Fruit fly (Drosophila melanogaster): ENCODE measurements around the gene Smu1.

The Smu1 gene

DNA sequence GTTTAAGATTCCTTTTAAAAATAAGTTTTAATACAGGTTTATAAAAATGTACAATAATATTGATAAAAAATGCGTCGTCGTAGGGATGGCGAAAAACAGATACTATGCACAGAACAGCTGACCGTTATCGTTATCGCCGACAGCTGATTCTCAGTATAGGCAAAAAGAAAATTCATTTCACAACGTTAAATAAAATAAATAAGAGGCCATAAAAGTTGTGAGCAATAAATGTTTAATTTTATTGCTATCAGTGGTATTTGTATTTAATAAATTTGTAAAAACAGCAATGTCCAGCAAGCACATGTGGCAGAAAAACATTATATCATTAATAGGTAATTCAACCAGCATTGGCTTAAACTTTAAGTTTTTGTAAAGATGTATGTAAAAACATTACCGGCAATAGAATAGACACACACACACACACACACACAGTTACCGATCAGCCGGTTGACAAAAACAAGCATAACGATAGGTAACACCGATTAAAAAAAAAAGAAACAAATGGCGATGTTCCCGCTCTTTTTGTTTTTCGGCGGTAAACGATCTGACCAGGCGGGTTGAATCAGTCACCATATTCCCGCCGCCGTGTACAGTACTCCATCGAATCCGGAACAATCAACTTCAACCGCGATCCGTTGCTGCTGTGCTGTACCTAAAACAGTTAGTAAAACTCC, at the start of gene Smu1, which contains the start of gene dnk:
TSS of gene Smu1 (minus strand) at position 462 of the 674 bp plus-strand sequence.
TSS of gene dnk (plus strand) at position 133 of the 674 bp plus-strand sequence.
- peak; percentile 59 for TF ChIP-seq CG17801 (GFP tag; optimal IDR thresholded peaks at IDR 0.05; ENCODE audit: partially characterized antibody)

DNA sequence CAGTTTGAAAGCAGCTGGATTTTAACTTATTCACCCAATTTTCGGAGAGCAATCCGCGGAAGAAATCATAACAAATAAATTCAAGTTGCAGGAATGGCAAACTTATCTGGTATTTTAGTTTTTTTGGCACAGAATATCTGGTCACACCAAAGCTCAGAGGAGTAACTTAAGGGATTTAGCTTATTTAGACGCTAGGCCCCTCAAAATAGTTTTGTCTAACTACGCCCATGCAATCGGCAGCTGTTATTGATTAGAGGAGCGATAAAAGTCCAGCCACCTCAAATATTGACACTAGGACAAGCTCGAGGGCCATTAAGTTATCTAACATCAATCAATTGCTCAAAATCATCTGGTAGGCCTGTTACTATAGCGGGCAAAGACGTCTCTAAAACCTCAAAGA, 47.6 kb upstream of the Smu1 start, which contains the start of the genes GatA and P5cr:
TSS of gene GatA (minus strand) at position 100 of the 400 bp plus-strand sequence.
TSS of gene P5cr (plus strand) at position 174 of the 400 bp plus-strand sequence.
- peak; percentile 74 for TF ChIP-seq CG17801 (GFP tag; optimal IDR thresholded peaks at IDR 0.05; ENCODE audit: partially characterized antibody)

DNA sequence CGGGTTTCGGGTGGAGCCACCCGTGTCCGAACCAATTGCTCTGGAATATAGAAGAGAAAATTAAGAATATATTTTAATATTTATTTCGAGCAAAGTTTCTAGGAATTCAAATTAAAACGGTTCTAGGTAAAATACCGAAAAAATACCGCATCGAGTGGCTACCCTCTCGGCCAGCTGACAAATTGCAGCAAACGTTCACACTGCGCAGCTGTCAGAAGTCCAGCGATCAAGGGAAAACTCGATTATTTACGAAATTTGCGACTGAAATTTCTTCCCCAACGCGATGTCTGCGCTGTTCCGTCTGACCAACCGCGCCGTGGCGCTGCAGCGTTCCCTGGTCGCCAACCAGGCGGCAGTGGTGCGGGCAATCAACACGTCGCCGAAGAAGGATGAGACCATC, 46.0 kb upstream of the Smu1 start, which contains the start of gene NP15.6:
TSS of gene NP15.6 (plus strand) at position 204 of the 400 bp plus-strand sequence.
- TF ChIP-seq CG17801 (GFP tag; optimal IDR thresholded peaks at IDR 0.05; ENCODE audit: partially characterized antibody): no peak

DNA sequence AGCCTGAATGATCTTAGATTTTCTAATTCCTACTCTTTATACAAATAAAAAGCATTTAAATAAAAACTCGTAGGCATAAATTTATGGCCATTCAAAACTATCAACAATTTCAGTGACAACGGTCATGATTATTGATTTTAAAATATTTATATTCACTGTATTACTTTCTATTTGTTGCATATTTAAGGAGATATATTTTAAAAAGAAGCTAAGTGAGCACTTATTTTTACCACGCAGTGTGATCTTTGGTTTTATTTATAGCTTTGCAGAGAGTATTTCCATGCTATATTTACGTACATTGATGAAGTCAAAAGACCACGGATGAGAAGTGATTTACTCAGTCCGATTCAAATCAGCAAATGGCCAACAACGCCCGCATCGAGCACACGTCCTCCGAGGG, 43.6 kb upstream of the Smu1 start, which contains the start of gene CG14285:
TSS of gene CG14285 (plus strand) at position 339 of the 400 bp plus-strand sequence.
- no peak for TF ChIP-seq CG17801 (GFP tag; optimal IDR thresholded peaks at IDR 0.05; ENCODE audit: partially characterized antibody)

DNA sequence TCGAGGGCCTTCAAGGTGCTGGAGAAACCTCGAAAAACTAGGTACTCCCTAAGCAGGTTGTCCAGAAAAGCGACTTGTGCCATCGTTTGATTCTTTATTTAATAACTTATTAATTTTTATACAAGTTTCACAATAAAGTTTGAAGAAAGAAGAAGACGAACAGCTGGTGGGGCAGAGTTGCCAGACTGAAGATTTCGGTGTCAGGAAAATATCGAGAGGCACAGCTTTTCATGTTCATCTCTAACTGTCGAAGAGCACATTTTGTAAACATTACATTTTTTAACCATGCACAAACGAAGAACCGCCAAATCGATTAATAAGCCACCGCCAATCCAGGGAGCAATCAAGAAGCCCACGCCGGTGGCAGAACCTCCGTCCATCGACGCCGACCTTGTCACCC, 42.7 kb upstream of the Smu1 start, which contains the start of the genes CG6005 and CG14286:
TSS of gene CG6005 (minus strand) at position 169 of the 400 bp plus-strand sequence.
TSS of gene CG14286 (plus strand) at position 231 of the 400 bp plus-strand sequence.
- TF ChIP-seq CG17801 (GFP tag; optimal IDR thresholded peaks at IDR 0.05; ENCODE audit: partially characterized antibody): no peak

DNA sequence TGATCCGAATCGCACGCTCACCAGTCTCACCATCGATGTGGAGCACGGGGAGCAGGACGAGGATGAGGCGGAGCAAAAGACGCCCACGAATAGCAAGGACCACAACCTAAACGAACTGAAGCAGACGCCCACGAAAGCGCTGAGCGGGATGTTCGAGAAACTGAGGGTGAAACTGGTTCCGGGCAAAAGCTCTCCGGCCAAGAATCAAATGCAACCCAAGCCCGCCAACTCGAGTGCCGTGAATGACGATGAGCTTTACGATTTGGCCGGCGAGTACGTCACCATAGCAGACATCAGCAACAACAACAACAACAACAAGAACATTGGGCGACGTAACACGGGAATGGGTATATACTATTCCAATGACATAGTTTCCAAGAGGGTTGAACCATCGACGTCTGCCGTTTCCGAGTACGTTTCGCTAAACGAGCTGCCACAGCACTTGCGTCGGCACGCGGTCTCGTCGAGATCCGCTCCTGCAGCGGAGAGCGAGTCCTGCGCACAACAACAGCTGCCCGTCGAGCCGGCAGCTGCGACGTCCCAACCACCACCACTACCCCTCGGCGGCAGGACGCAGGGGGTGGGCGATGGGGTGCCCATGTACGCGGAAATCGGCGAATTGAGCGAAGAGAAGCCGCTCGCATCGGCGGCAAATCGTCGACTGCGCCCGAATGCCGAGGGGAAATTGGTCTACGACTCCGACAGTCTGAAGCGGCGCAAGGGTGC, 36.4 kb upstream of the Smu1 start:
- no peak for TF ChIP-seq CG17801 (GFP tag; optimal IDR thresholded peaks at IDR 0.05; ENCODE audit: partially characterized antibody)

DNA sequence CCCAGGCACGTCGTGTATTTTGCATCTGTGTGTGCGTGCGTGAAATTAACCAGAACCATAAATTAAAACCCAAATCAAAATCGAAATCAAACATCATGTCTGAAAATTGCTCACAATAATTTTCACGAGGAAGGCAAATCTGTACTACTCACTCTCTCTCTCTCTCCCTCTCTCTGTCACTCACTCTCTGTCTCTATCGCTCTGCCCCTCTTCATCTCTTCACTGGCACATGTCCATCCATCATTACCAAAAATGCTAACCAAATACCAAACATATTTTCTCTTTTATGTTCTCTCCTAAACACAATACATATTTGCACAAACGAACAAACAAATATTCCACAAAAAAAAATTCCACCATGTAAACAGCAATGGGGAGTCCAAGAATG, 34.3 kb upstream of the Smu1 start:
- no peak for TF ChIP-seq CG17801 (GFP tag; optimal IDR thresholded peaks at IDR 0.05; ENCODE audit: partially characterized antibody)

DNA sequence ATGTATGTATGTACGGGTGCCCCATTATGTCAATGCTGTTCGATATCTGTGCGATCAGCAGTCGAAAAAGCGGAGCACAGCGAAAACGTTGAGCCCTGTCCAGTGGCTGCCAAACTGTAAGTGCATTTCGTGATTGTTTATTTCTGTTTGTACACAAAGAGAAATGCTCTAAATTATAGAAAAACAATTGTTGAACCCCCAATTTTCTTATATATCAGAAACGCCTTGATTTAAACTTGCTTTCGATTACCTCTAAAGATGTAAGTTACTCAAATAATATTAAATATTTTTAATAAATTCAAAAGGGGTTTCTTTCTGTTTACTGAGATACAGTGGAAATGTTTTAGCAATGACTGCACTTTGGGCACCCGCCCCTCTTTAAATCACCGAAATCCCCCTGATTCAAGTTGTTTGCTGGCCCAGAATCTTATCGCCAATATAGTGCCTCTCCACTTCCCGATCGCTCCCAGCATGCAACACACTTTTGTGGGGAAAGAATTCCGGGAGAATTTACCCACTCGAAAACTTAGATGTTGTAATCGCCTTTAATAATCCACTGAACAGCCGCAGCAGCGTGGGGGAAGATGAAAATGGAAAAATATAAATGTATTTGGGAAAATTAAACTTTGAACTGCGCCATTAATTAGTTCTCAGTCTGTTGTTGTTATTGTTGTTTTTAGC, 33.8 kb upstream of the Smu1 start:
- TF ChIP-seq CG17801 (GFP tag; optimal IDR thresholded peaks at IDR 0.05; ENCODE audit: partially characterized antibody): peak; percentile 69

DNA sequence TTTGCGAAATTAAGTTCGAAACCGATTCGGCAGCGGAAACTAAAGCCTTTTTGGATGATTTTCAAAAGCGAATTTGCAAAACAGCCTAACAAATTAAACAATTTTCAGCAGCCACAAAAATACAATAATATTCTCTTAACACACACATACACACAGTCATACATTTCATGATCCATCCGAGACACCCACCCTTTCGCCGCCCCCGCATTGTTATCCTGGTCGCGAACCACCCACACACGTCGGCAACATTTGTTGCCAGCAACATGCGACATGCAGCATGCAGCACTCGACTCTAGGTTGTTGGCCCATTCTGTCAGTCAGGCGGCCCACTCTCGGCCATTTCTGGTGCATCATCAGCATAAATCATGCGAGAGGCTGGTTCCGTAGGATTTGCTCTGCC, 32.9 kb upstream of the Smu1 start:
- TF ChIP-seq CG17801 (GFP tag; optimal IDR thresholded peaks at IDR 0.05; ENCODE audit: partially characterized antibody): no peak

DNA sequence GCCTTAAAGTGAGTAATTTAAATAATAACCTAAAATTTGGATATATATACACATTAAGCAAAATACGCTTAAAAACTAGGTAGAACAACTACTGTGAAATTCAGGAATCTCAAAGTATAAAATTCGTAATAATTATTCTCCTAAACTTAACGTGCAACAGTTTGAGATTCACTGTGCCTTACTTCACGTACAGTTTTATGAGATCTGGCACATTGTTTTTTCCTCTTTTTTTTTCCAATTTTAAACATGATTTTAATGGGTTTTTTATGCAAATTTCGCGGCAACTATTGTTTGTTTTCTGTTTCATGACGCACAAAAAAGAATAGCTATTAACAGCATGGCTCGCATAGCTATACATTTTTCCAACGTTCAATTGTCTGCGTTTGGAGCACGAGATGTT, 30.8 kb upstream of the Smu1 start:
- TF ChIP-seq CG17801 (GFP tag; optimal IDR thresholded peaks at IDR 0.05; ENCODE audit: partially characterized antibody): no peak

DNA sequence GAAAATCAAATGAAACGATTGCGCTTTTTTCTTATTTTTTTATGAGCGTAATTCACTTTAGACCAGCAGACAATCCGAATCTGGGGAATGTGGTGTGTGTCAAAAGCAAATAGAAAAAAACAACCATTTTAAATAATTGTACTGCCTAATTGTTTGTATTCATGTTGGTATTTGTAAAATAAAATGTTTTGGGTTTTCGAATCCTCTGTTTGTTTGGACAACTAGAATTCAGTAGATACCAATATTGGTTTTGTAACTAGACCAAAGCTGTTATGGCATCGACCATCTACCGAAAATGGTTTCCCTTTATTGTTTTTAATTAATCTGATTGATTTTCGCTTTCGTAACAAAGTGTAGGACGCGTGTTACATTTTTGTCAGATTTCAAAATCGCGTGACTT, 29.8 kb upstream of the Smu1 start:
- no peak for TF ChIP-seq CG17801 (GFP tag; optimal IDR thresholded peaks at IDR 0.05; ENCODE audit: partially characterized antibody)

DNA sequence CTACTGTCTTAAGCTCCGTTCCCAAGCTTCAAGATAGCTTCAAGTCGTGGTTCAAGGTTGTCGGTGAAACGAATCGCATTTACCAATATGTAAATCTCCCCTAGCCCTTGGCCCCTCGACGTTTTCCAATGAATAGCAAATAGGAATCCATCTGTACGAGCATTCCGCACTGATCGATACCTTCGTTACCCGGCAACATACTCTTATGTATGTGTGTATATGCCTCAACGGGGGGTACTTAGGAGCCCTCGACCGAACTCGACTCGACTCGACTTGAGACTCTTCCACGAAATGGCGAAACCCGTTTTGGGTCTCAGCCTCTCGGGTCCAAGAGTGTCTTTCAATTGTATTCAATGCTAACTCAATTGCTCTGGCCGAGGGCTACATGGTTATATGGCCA, 20.6 kb upstream of the Smu1 start:
- no peak for TF ChIP-seq CG17801 (GFP tag; optimal IDR thresholded peaks at IDR 0.05; ENCODE audit: partially characterized antibody)

DNA sequence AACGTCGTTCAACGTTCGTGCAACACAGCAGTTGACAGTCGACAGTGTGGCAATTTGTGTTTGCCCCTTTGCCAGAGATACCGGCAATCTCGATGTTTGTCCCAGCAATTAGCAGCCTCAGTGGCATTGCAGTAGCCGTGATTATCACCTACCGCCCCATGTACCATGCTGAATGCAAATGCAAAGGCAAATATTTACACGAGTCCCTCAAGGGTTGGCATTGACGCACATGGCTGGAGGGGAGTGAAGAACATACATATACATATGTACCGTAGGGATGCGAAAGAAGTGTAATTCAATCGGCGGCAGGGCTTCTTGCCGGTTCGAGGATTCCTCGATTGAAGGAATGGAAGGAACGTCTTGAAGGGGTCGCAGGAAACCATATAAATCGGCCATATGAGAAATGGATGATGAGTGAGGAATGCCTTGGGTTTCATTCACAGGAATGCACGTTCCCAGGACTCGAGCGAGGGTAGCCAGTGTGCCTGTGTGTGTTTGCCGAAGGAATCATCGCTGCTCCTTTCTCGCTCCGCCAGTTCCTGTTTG, 18.9 kb upstream of the Smu1 start:
- no peak for TF ChIP-seq CG17801 (GFP tag; optimal IDR thresholded peaks at IDR 0.05; ENCODE audit: partially characterized antibody)

DNA sequence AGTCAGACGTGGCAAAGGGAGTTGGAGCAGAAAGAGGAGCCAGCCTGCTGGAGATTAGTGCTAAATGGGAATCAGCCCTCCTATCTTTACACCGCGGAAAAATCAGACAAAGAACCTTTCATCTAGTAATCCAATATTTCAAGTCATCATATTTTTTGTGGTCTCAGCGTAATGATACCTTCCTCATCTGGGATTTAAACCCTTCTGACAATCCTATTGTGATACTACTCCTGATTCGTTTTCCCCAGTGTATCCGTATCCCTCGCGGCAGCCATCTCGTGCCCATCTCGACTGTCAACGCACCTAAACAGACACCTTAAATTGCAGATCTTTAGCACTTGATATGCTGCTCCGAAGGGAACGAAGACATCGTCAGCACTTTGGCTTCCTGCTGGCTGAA, 17.2 kb upstream of the Smu1 start:
- no peak for TF ChIP-seq CG17801 (GFP tag; optimal IDR thresholded peaks at IDR 0.05; ENCODE audit: partially characterized antibody)

All from ovary, adult (tissue).